Worm (Caenorhabditis elegans) whole organism, L2 larva: ENCODE measurements around the gene F52E1.5.

ENCODE experiments used
- C34F6.9 ChIP-seq: fragments of 150-350 bp; optimal IDR thresholded peaks from 2 replicates; lab custom pipeline; 2014; ENCODE audit warnings: missing biosample characterization, missing genetic modification characterization
- F13H6.1 ChIP-seq: sonication (generic microtip); optimal IDR thresholded peaks from 2 replicates; lab custom pipeline; 2016; ENCODE audit warnings: missing genetic modification characterization, missing compliant biosample characterization
- R02D3.7 ChIP-seq: fragments of 150-350 bp; optimal IDR thresholded peaks from 2 replicates; lab custom pipeline; 2014; ENCODE audit warnings: missing biosample characterization, missing genetic modification characterization
- Y55F3AM.14 ChIP-seq: fragments of 200-800 bp; sonication (Bioruptor generic); optimal IDR thresholded peaks from 2 replicates; lab custom pipeline; 2018; ENCODE audit warnings: mild to moderate bottlenecking, missing genetic modification characterization, missing compliant biosample characterization
- ZK546.5 ChIP-seq: sonication (generic microtip); optimal IDR thresholded peaks from 2 replicates; lab custom pipeline; 2017; ENCODE audit warnings: missing biosample characterization, missing genetic modification characterization
- aly-2 ChIP-seq: fragments of 150-350 bp; optimal IDR thresholded peaks from 2 replicates; lab custom pipeline; 2014; ENCODE audit warnings: missing biosample characterization, missing genetic modification characterization
- blmp-1 ChIP-seq: sonication (generic microtip); optimal IDR thresholded peaks from 2 replicates; lab custom pipeline; 2017; ENCODE audit warnings: missing genetic modification characterization, mild to moderate bottlenecking, missing compliant biosample characterization, antibody characterized with exemption, moderate library complexity; ENCODE audit not compliant: insufficient read depth
- ceh-16 ChIP-seq: fragments of 150-350 bp; optimal IDR thresholded peaks from 2 replicates; lab custom pipeline; 2014; ENCODE audit warnings: missing biosample characterization, missing genetic modification characterization
- crh-2 ChIP-seq: sonication (generic microtip); optimal IDR thresholded peaks from 2 replicates; lab custom pipeline; 2017; ENCODE audit warnings: missing biosample characterization, missing genetic modification characterization
- dmd-4 ChIP-seq: sonication (generic microtip); optimal IDR thresholded peaks from 2 replicates; lab custom pipeline; 2017; ENCODE audit warnings: missing biosample characterization, missing genetic modification characterization
- egl-27 ChIP-seq: sonication (generic microtip); optimal IDR thresholded peaks from 3 replicates; lab custom pipeline; 2017; ENCODE audit warnings: missing biosample characterization, missing genetic modification reagents, missing genetic modification characterization
- elt-1 ChIP-seq: fragments of 150-350 bp; optimal IDR thresholded peaks from 2 replicates; lab custom pipeline; 2014; ENCODE audit warnings: missing biosample characterization, missing genetic modification characterization
- fos-1 ChIP-seq: fragments of 150-350 bp; optimal IDR thresholded peaks from 2 replicates; lab custom pipeline; 2014; ENCODE audit warnings: missing biosample characterization, missing genetic modification characterization
- gmeb-1 ChIP-seq: fragments of 150-350 bp; optimal IDR thresholded peaks from 2 replicates; lab custom pipeline; 2014; ENCODE audit warnings: missing biosample characterization, missing genetic modification characterization
- lsy-2 ChIP-seq, 2 experiments: fragments of 150-350 bp in 1 of 2; sonication (generic microtip) in 1 of 2; optimal IDR thresholded peaks; 2 replicates each; lab custom pipeline; 2014 to 2017; ENCODE audit warnings: missing biosample characterization in 2 of 2, missing genetic modification characterization in 2 of 2
- mab-5 ChIP-seq: fragments of 150-350 bp; optimal IDR thresholded peaks from 2 replicates; lab custom pipeline; 2014; ENCODE audit warnings: missing biosample characterization, missing genetic modification characterization
- mdl-1 ChIP-seq, 2 experiments: fragments of 150-350 bp in 1 of 2; sonication (generic microtip) in 1 of 2; optimal IDR thresholded peaks; 2 replicates each; lab custom pipeline; 2017; ENCODE audit warnings: missing biosample characterization in 2 of 2, missing genetic modification characterization in 2 of 2
- nhr-10 ChIP-seq: sonication (generic microtip); optimal IDR thresholded peaks from 2 replicates; lab custom pipeline; 2017; ENCODE audit warnings: missing biosample characterization, missing genetic modification characterization
- nhr-11 ChIP-seq: fragments of 150-350 bp; optimal IDR thresholded peaks from 2 replicates; lab custom pipeline; 2014; ENCODE audit warnings: missing biosample characterization, missing genetic modification characterization
- nhr-129 ChIP-seq: fragments of 150-350 bp; optimal IDR thresholded peaks from 2 replicates; lab custom pipeline; 2014; ENCODE audit warnings: missing biosample characterization, missing genetic modification characterization
- nhr-21 ChIP-seq: fragments of 150-350 bp; optimal IDR thresholded peaks from 2 replicates; lab custom pipeline; 2014; ENCODE audit warnings: missing biosample characterization, missing genetic modification characterization
- nhr-23 ChIP-seq: fragments of 150-350 bp; optimal IDR thresholded peaks from 2 replicates; lab custom pipeline; 2014; ENCODE audit warnings: missing biosample characterization, missing genetic modification reagents, missing genetic modification characterization
- nhr-237 ChIP-seq: fragments of 150-350 bp; optimal IDR thresholded peaks from 2 replicates; lab custom pipeline; 2014; ENCODE audit warnings: missing biosample characterization, missing genetic modification characterization
- nhr-25 ChIP-seq: fragments of 150-350 bp; sonication (generic microtip); optimal IDR thresholded peaks from 3 replicates; lab custom pipeline; 2014; ENCODE audit warnings: missing biosample characterization, missing genetic modification characterization
- peb-1 ChIP-seq: fragments of 150-350 bp; optimal IDR thresholded peaks from 2 replicates; lab custom pipeline; 2014; ENCODE audit warnings: missing biosample characterization, missing genetic modification characterization
- sem-4 ChIP-seq: fragments of 150-350 bp; optimal IDR thresholded peaks from 2 replicates; lab custom pipeline; 2014; ENCODE audit warnings: missing biosample characterization, missing genetic modification reagents, missing genetic modification characterization
- skn-1 ChIP-seq: sonication (generic microtip); optimal IDR thresholded peaks from 2 replicates; lab custom pipeline; 2017; ENCODE audit warnings: missing biosample characterization, missing genetic modification characterization
- sma-3 ChIP-seq: sonication (generic microtip); optimal IDR thresholded peaks from 2 replicates; lab custom pipeline; 2016; ENCODE audit warnings: missing genetic modification reagents, missing genetic modification characterization, missing compliant biosample characterization
- sma-9 ChIP-seq, 2 experiments: fragments of 150-350 bp in 1 of 2; sonication (generic microtip) in 1 of 2; optimal IDR thresholded peaks; 2 replicates each; lab custom pipeline; 2014 to 2016; ENCODE audit warnings: missing genetic modification characterization in 2 of 2, mild to moderate bottlenecking in 1 of 2, missing biosample characterization in 1 of 2, missing compliant biosample characterization in 1 of 2, missing genetic modification reagents in 1 of 2, moderate library complexity in 1 of 2
- unc-55 ChIP-seq: fragments of 150-350 bp; sonication (generic microtip); optimal IDR thresholded peaks from 3 replicates; lab custom pipeline; 2014; ENCODE audit warnings: missing biosample characterization, missing genetic modification reagents, missing genetic modification characterization
- unc-62 ChIP-seq: fragments of 150-350 bp; optimal IDR thresholded peaks from 2 replicates; lab custom pipeline; 2014; ENCODE audit warnings: missing biosample characterization, missing genetic modification reagents, missing genetic modification characterization
- zag-1 ChIP-seq: fragments of 150-350 bp; optimal IDR thresholded peaks from 2 replicates; lab custom pipeline; 2014; ENCODE audit warnings: missing biosample characterization, missing genetic modification characterization
- ztf-1 ChIP-seq: fragments of 200-800 bp; sonication (Bioruptor generic); conservative IDR thresholded peaks from 2 replicates; pipeline ENCODE4 v1.3.6; 2022; ENCODE audit warnings: missing genetic modification characterization, missing compliant biosample characterization

The F52E1.5 gene

ce11 chrV:8424840-8425814 is 45.8 kb downstream of the F52E1.5 start:
- no peak for TF ChIP-seq ztf-1 (GFP tag; lab: Robert Waterston, UW)
- TF ChIP-seq nhr-25 (tag; lab: Kevin White, UChicago): peak; percentile 35
- peak; percentile 70 for TF ChIP-seq sma-9 (GFP tag; optimal IDR thresholded peaks at IDR 0.05; lab: Kevin White, UChicago)
- no peak for TF ChIP-seq sma-9 (tag; optimal IDR thresholded peaks at IDR 0.05; lab: Kevin White, UChicago)
- peak; percentile 41 for TF ChIP-seq crh-2 (tag; lab: Kevin White, UChicago)
- TF ChIP-seq skn-1 (tag; lab: Kevin White, UChicago): no peak
- no peak for TF ChIP-seq nhr-10 (tag; lab: Kevin White, UChicago)
- no peak for TF ChIP-seq gmeb-1 (tag; lab: Kevin White, UChicago)
- peak; percentile 15 for TF ChIP-seq nhr-129 (tag; lab: Kevin White, UChicago)
- peak; percentile 92 for TF ChIP-seq fos-1 (tag; lab: Kevin White, UChicago)
- no peak for TF ChIP-seq zag-1 (tag; lab: Kevin White, UChicago)

ce11 chrV:8426210-8426609 is 46.9 kb downstream of the F52E1.5 start:
- no peak for TF ChIP-seq blmp-1 (tag; lab: Kevin White, UChicago)
- TF ChIP-seq nhr-11: no peak
- no peak for TF ChIP-seq sem-4
- no peak for TF ChIP-seq unc-62 (GFP tag; lab: Kevin White, UChicago)
- no peak for TF ChIP-seq zag-1 (tag; lab: Kevin White, UChicago)
- no peak for TF ChIP-seq sma-3 (GFP tag; lab: Kevin White, UChicago)
- TF ChIP-seq C34F6.9 (tag; lab: Kevin White, UChicago): peak; percentile 58
- no peak for TF ChIP-seq crh-2 (tag; lab: Kevin White, UChicago)
- no peak for TF ChIP-seq mdl-1 (tag; optimal IDR thresholded peaks at IDR 0.05; lab: Kevin White, UChicago)
- no peak for TF ChIP-seq F13H6.1 (tag; lab: Kevin White, UChicago)
- TF ChIP-seq nhr-237: no peak
- peak; percentile 25 for TF ChIP-seq unc-55 (GFP tag; lab: Kevin White, UChicago)
- TF ChIP-seq dmd-4 (tag; lab: Kevin White, UChicago): no peak

DNA sequence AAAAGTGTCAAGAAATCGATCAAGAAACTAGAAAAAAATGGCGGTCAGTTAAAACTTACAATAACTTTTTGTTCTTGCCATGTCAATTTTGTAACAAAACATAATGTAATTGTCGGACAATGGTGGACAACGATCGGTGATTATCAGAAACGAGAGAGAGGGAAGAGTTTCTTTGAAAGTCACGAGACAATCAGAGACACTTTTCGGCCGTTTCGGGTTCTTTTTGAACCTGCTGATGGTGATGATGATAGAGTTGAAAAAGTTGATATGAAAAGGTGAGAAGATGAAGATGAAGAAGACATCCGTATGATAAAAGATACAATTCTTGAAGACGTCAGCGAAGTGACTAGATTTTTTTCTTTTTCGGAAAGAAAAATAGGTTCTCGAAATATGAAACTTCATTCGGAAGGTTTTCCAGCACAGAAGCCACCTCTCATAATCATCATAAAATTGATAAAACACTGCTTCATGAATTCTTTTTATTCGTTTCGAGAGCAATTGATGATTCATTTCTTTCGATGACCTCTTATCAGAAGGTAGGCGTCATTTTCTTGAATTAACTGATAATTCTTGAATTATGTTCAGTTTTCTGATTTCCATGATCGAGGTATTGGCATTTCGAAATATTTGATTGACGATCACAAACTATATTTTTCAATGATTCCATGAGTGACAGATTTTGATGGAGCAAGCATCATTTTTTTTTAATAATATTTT is 47.6 kb downstream of the F52E1.5 start:
- TF ChIP-seq aly-2 (tag; lab: Kevin White, UChicago) (no peak), ZK546.5 (tag; lab: Kevin White, UChicago) (no peak), elt-1 (tag; lab: Kevin White, UChicago) (no peak), nhr-23 (tag; lab: Kevin White, UChicago) (no peak), sma-9 (GFP tag; optimal IDR thresholded peaks at IDR 0.05; lab: Kevin White, UChicago) (peak; percentile 50), sma-9 (tag; optimal IDR thresholded peaks at IDR 0.05; lab: Kevin White, UChicago) (no peak), egl-27 (tag; lab: Kevin White, UChicago) (no peak), nhr-21 (tag; lab: Kevin White, UChicago) (peak; percentile 54), blmp-1 (tag; lab: Kevin White, UChicago) (no peak), mab-5 (no peak), R02D3.7 (tag; lab: Kevin White, UChicago) (no peak), fos-1 (tag; lab: Kevin White, UChicago) (peak; percentile 88), zag-1 (tag; lab: Kevin White, UChicago) (no peak), nhr-129 (tag; lab: Kevin White, UChicago) (peak; percentile 52), nhr-11 (no peak), nhr-25 (tag; lab: Kevin White, UChicago) (peak; percentile 22), lsy-2 (tag; optimal IDR thresholded peaks at IDR 0.05; lab: Kevin White, UChicago) (no peak), ceh-16 (no peak), peb-1 (no peak), F13H6.1 (tag; lab: Kevin White, UChicago) (no peak), Y55F3AM.14 (GFP tag; lab: Kevin White, UChicago) (no peak), C34F6.9 (tag; lab: Kevin White, UChicago) (no peak), sma-3 (GFP tag; lab: Kevin White, UChicago) (peak; percentile 15)
